Fruit fly (Drosophila melanogaster): ENCODE results near the gene CG17029.

DNA sequence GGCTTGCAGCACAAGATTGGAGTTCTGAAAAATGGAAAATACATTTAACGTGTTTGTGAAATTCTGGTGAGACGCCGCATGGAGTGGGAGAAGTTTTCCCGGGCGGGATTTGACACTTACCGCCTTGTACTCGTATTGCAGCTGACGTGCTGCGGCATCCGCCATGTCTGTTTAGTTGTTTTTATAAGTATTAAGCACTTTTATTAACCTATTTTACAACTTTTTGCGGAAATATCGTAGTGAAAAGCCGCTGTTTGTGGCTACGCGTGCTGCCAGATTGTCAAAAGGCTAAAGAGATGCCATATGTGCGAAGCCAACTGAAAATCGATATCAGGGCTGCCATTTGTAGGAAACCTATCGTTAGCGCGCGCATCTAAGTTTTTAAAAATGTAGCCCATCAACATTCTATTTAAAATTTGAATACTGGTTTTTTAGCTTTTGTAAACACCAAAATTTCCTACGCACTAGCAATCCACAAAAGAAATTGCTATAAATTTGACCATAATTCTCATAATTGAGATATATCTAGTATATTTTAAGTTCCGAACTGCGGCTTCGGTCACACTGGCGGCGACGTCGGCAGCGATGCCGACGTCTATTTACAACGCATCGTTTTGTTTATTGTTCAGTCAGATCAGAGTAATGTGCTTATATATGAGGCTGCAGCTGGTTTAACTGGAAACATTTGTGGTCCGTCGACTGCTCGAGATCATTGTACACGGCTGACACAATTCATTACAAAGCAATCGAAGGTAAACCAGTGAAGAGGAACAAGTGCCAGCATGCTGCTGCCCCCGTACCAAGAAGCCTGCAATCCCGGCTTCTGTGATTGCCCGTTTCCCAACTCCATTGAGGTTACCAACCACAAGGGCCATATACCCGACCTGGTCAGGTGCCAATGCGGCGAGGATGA lies 8.8 kb upstream of the CG17029 start, which contains the start of the genes Brr2 and CG10516:
- TF ChIP-seq usp (GFP tag; optimal IDR thresholded peaks at IDR 0.05) (no peak), EcR (GFP tag; optimal IDR thresholded peaks at IDR 0.05) (no peak), psq (optimal IDR thresholded peaks at IDR 0.05) (no peak), pan (optimal IDR thresholded peaks at IDR 0.05) (no peak), CG8478 (optimal IDR thresholded peaks at IDR 0.05) (no peak), Dll (optimal IDR thresholded peaks at IDR 0.05) (no peak)

All from whole organism.